Fruit fly (Drosophila melanogaster): ENCODE data around the gene CG9784.

- TF ChIP-seq CTCF (optimal IDR thresholded peaks at IDR 0.05) (peak; percentile 9 to 31), CG8478 (optimal IDR thresholded peaks at IDR 0.05) (no peak)
These were observed 11.6 kb upstream of the CG9784 start, which contains the start of gene mbt for dm6 chrX:16610601-16611058.
